Fruit fly (Drosophila melanogaster) whole organism, embryonic: ENCODE data around the gene RabX5.

ENCODE experiments used
- CG11085 ChIP-seq: fragments of 200-800 bp; sonication (Bioruptor generic); IDR thresholded peaks from 2 replicates; pipeline ENCODE4 v1.3.6; 2022; ENCODE audit warnings: missing biosample characterization, missing genetic modification characterization
- CG11560 ChIP-seq: fragments of 200-800 bp; sonication (Bioruptor generic); IDR thresholded peaks from 3 replicates; pipeline ENCODE4 v1.3.6; 2022; ENCODE audit warnings: missing biosample characterization, missing genetic modification characterization
- CG13775 ChIP-seq: fragments of 200-800 bp; sonication (Bioruptor generic); optimal IDR thresholded peaks from 3 replicates; lab custom pipeline; 2017; ENCODE audit warnings: missing biosample characterization, mild to moderate bottlenecking, missing genetic modification characterization
- CG14965 ChIP-seq: fragments of 200-800 bp; sonication (Bioruptor generic); optimal IDR thresholded peaks from 2 replicates; lab custom pipeline; 2016; ENCODE audit warnings: missing biosample characterization, missing genetic modification characterization, borderline replicate concordance
- CG31224 ChIP-seq: fragments of 200-800 bp; sonication (Bioruptor generic); IDR thresholded peaks from 2 replicates; pipeline ENCODE4 v1.3.6; 2022; ENCODE audit warnings: missing biosample characterization, missing genetic modification characterization
- CG6854 ChIP-seq: fragments of 200-800 bp; sonication (Bioruptor generic); optimal IDR thresholded peaks from 3 replicates; lab custom pipeline; 2017; ENCODE audit warnings: missing biosample characterization, mild to moderate bottlenecking, missing genetic modification characterization
- CG7271 ChIP-seq: fragments of 200-800 bp; sonication (Bioruptor generic); optimal IDR thresholded peaks from 2 replicates; lab custom pipeline; 2018; ENCODE audit warnings: missing biosample characterization, mild to moderate bottlenecking, missing genetic modification characterization, moderate library complexity
- Deaf1 ChIP-seq: fragments of 200-800 bp; optimal IDR thresholded peaks from 3 replicates; lab custom pipeline; 2019; ENCODE audit warnings: missing biosample characterization, mild to moderate bottlenecking, missing genetic modification characterization, moderate library complexity
- Gsc ChIP-seq: fragments of 200-800 bp; sonication (Bioruptor generic); IDR thresholded peaks from 2 replicates; pipeline ENCODE4 v1.3.6; 2022; ENCODE audit warnings: missing biosample characterization, missing genetic modification characterization
- HLHmδ ChIP-seq: fragments of 200-800 bp; sonication (Bioruptor generic); optimal IDR thresholded peaks from 2 replicates; lab custom pipeline; 2018; ENCODE audit warnings: missing biosample characterization, mild to moderate bottlenecking, missing genetic modification characterization, moderate library complexity
- Nf-YA ChIP-seq: fragments of 200-800 bp; sonication (Bioruptor generic); IDR thresholded peaks from 2 replicates; pipeline ENCODE4 v1.3.6; 2022; ENCODE audit warnings: missing biosample characterization, missing genetic modification characterization
- Pdp1 ChIP-seq, 2 experiments: fragments of 200-800 bp; sonication (Bioruptor generic); optimal IDR thresholded peaks; 3 replicates each; lab custom pipeline; 2016; ENCODE audit warnings: missing biosample characterization in 2 of 2, missing genetic modification characterization in 2 of 2, mild to moderate bottlenecking in 1 of 2, moderate library complexity in 1 of 2
- Trl ChIP-seq, 3 experiments: fragments of >200 bp in 2 of 3; fragments of 200-800 bp in 1 of 3; sonication (Bioruptor generic) in 1 of 3; optimal IDR thresholded peaks; 2 replicates in 1 of 3; 3 replicates in 2 of 3; lab custom pipeline; 2016 to 2017; ENCODE audit warnings: missing biosample characterization in 1 of 3, missing genetic modification characterization in 1 of 3
- abd-A ChIP-seq: fragments of 200-800 bp; sonication (Bioruptor generic); optimal IDR thresholded peaks from 3 replicates; lab custom pipeline; 2019; ENCODE audit warnings: missing biosample characterization, mild to moderate bottlenecking, missing genetic modification characterization, moderate library complexity
- chinmo ChIP-seq: fragments of 200-800 bp; sonication (Bioruptor generic); IDR thresholded peaks from 4 replicates; pipeline ENCODE4 v1.3.6; 2022; ENCODE audit warnings: missing biosample characterization, missing genetic modification characterization; ENCODE audit not compliant: partially characterized antibody
- crol ChIP-seq: fragments of 200-800 bp; sonication (Bioruptor generic); IDR thresholded peaks from 2 replicates; pipeline ENCODE4 v1.3.6; 2022; ENCODE audit warnings: missing biosample characterization, missing genetic modification characterization
- ewg ChIP-seq: fragments of 200-800 bp; sonication (Bioruptor generic); optimal IDR thresholded peaks from 3 replicates; lab custom pipeline; 2017; ENCODE audit warnings: mild to moderate bottlenecking, missing biosample characterization, missing genetic modification reagents, missing genetic modification characterization
- kay ChIP-seq: fragments of 200-800 bp; sonication (Bioruptor generic); optimal IDR thresholded peaks from 2 replicates; lab custom pipeline; 2016; ENCODE audit warnings: missing biosample characterization, missing genetic modification characterization
- odd ChIP-seq: fragments of 200-800 bp; sonication (Bioruptor generic); optimal IDR thresholded peaks from 2 replicates; lab custom pipeline; 2017; ENCODE audit warnings: missing biosample characterization, mild to moderate bottlenecking, missing genetic modification characterization
- sim ChIP-seq: fragments of 200-800 bp; sonication (Bioruptor generic); IDR thresholded peaks from 2 replicates; pipeline ENCODE4 v1.3.6; 2022; ENCODE audit warnings: missing biosample characterization, missing genetic modification characterization
- twi ChIP-seq: fragments of 200-800 bp; optimal IDR thresholded peaks from 2 replicates; lab custom pipeline; 2019; ENCODE audit warnings: missing biosample characterization, mild to moderate bottlenecking, missing genetic modification characterization, moderate library complexity

The RabX5 gene

DNA sequence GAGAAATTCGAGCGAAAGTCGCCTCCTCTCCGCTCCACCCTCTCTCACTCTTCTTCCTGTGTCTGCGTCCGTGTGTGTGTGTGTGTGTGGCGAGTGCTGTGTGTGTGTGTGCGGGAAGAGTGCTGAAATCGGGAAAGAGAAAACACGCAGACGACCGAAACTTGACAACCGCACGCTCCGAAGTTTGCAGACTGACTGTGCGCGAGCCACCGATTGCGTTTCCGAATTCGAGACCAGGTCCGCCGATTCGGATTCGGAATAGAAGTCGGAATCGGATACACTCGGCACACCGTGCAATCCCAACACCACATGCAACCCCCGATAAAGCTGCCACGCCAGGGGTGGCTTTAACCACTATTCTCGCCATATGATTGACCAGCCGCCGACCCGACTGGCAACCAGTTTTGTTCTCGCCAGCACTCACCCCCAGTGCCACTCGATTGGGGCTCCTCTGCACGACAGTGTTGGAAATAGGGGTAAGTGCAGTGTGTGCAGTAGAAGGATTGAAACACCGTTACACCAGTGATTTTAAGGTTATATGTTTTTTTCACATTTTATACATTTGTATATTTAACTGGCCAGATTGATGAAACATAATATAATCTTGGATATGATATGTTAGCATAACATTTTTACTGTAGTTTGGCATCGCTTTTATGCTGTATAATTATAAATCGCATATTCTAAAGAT is 41.6 kb downstream of the RabX5 start, which contains the start of gene CG13928 (continued):
- TF ChIP-seq twi (tag; lab: Kevin White, UChicago) (no peak), CG7271 (no peak), CG6854 (GFP tag; lab: Kevin White, UChicago) (no peak), sim (no peak), CG14965 (GFP tag; lab: Kevin White, UChicago) (no peak), kay (GFP tag; lab: Kevin White, UChicago) (no peak), CG11560 (tag; lab: Robert Waterston, UW) (no peak), CG13775 (GFP tag; lab: Kevin White, UChicago) (no peak), Pdp1 (GFP tag; optimal IDR thresholded peaks at IDR 0.05; lab: Kevin White, UChicago) (no peak), Gsc (no peak), abd-A (tag; lab: Kevin White, UChicago) (peak; percentile 14), odd (GFP tag; lab: Kevin White, UChicago) (no peak), HLHmδ (no peak)
- TF ChIP-seq, all 482 proteins: peak for 49

DNA sequence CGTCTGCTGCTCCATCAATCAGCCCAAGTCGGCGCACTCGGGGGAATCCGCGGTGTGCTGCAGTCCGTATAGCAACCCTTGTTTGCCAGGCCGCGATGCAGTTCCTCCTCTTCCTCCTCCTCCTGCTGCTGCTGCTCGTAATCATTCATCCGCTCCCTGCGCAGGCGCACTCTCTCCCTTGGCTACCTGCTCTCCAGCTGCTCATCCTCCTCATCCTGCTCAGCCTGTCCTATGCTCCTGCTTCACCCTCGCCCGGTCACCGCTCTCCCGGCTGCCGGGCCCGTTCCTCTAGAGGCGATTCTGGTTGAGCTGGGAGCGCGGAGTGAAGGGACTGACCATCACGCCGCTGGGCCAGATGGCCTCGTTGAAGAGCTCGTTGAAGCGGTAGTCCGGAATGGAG is 43.0 kb downstream of the RabX5 start:
- TF ChIP-seq chinmo (GFP tag; lab: Robert Waterston, UW), result 0 out of 4 replicates have a peak, but pooled peaks have one; percentile 42
- TF ChIP-seq crol, result peak; percentile 74
- peak; percentile 31 for TF ChIP-seq Deaf1 (tag; lab: Kevin White, UChicago)
- no peak for TF ChIP-seq Nf-YA (GFP tag; lab: Robert Waterston, UW)
- TF ChIP-seq CG31224 (GFP tag; lab: Robert Waterston, UW), result peak; percentile 48; the same call in 1 of the 2 replicates
- TF ChIP-seq Trl (optimal IDR thresholded peaks at IDR 0.05; lab: Kevin White, UChicago), result peak; percentile 15 to 38
- TF ChIP-seq Trl (GFP tag; optimal IDR thresholded peaks at IDR 0.05; lab: Kevin White, UChicago), result no peak
- TF ChIP-seq ewg (GFP tag; lab: Kevin White, UChicago), result peak; percentile 89
- TF ChIP-seq CG11085 (GFP tag; lab: Robert Waterston, UW), result no peak
